Worm (Caenorhabditis elegans) whole organism, early embryonic: ENCODE results near the gene ifc-2.

Source experiments
- B0310.2 ChIP-seq: sonication (generic microtip); optimal IDR thresholded peaks from 2 replicates; lab custom pipeline; 2016; ENCODE audit warnings: mild to moderate bottlenecking, missing genetic modification characterization, missing compliant biosample characterization
- F13C5.2 ChIP-seq: sonication (generic microtip); optimal IDR thresholded peaks from 2 replicates; lab custom pipeline; 2017; ENCODE audit warnings: mild to moderate bottlenecking, missing genetic modification characterization, inconsistent platforms, missing compliant biosample characterization
- aly-1 ChIP-seq: sonication (generic microtip); optimal IDR thresholded peaks from 2 replicates; lab custom pipeline; 2016; ENCODE audit warnings: missing genetic modification characterization, missing compliant biosample characterization
- ama-1 ChIP-seq: fragments of 150-350 bp; optimal IDR thresholded peaks from 2 replicates; lab custom pipeline; 2014
- ceh-13 ChIP-seq: fragments of 200-800 bp; sonication (Bioruptor generic); optimal IDR thresholded peaks from 2 replicates; lab custom pipeline; 2018; ENCODE audit warnings: mild to moderate bottlenecking, missing genetic modification characterization, missing compliant biosample characterization
- ets-7 ChIP-seq: sonication (generic microtip); optimal IDR thresholded peaks from 2 replicates; lab custom pipeline; 2016; ENCODE audit warnings: missing genotype, missing genetic modification characterization, missing compliant biosample characterization
- flt-1 ChIP-seq: fragments of 200-800 bp; sonication (Bioruptor generic); IDR thresholded peaks from 2 replicates; pipeline ENCODE4 v1.3.6; 2022; ENCODE audit warnings: missing genetic modification characterization, missing compliant biosample characterization
- hmbx-1 ChIP-seq: sonication (generic microtip); optimal IDR thresholded peaks from 2 replicates; lab custom pipeline; 2016; ENCODE audit warnings: mild to moderate bottlenecking, missing genetic modification characterization, missing compliant biosample characterization
- hnd-1 ChIP-seq: sonication (generic microtip); optimal IDR thresholded peaks from 2 replicates; lab custom pipeline; 2016; ENCODE audit warnings: missing genetic modification characterization, missing compliant biosample characterization
- pes-1 ChIP-seq: fragments of 200-800 bp; sonication (Bioruptor generic); IDR thresholded peaks from 2 replicates; pipeline ENCODE4 v1.3.6; 2022; ENCODE audit warnings: missing genetic modification reagents, missing genetic modification characterization, missing compliant biosample characterization
- scrt-1 ChIP-seq: fragments of 200-800 bp; sonication (Bioruptor generic); IDR thresholded peaks from 2 replicates; pipeline ENCODE4 v1.3.6; 2022; ENCODE audit warnings: missing genetic modification characterization, missing compliant biosample characterization
- sea-1 ChIP-seq: fragments of 200-800 bp; sonication (Bioruptor generic); conservative IDR thresholded peaks from 2 replicates; pipeline ENCODE4 v1.3.6; 2022; ENCODE audit warnings: missing genetic modification characterization, missing compliant biosample characterization
- tbx-11 ChIP-seq: fragments of 200-800 bp; sonication (Bioruptor generic); IDR thresholded peaks from 2 replicates; pipeline ENCODE4 v1.3.6; 2022; ENCODE audit warnings: missing genetic modification characterization, missing compliant biosample characterization
- tra-4 ChIP-seq: sonication (generic microtip); optimal IDR thresholded peaks from 2 replicates; lab custom pipeline; 2017; ENCODE audit warnings: missing genetic modification characterization, missing compliant biosample characterization

ce11 chrX:670603-671002, 15.9 kb upstream of the ifc-2 start, which contains the start of gene T19D7.6:
- TF ChIP-seq ama-1 (lab: Kevin White, UChicago) (no peak), pes-1 (GFP tag; lab: Robert Waterston, UW) (no peak), B0310.2 (no peak), aly-1 (tag; lab: Kevin White, UChicago) (no peak), scrt-1 (GFP tag; lab: Robert Waterston, UW) (no peak), hmbx-1 (tag; lab: Kevin White, UChicago) (no peak), tra-4 (tag; lab: Kevin White, UChicago) (no peak), ets-7 (no peak), flt-1 (GFP tag; lab: Robert Waterston, UW) (no peak), hnd-1 (tag; lab: Kevin White, UChicago) (no peak), sea-1 (GFP tag; lab: Robert Waterston, UW) (no peak), F13C5.2 (tag; lab: Kevin White, UChicago) (no peak), ceh-13 (GFP tag; lab: Kevin White, UChicago) (no peak), tbx-11 (GFP tag; lab: Robert Waterston, UW) (no peak)
